Fruit fly (Drosophila melanogaster): ENCODE measurements around the gene CG42556.

dm6 chr2L:16848670-16849069, 41.0 kb upstream of the CG42556 start, which contains the start of gene CG13284:
- TF ChIP-seq CG14711 (tag; optimal IDR thresholded peaks at IDR 0.05), result no peak
- TF ChIP-seq kay (GFP tag; ENCODE audit: borderline replicate concordance), result no peak
- no peak for TF ChIP-seq bab1 (GFP tag; optimal IDR thresholded peaks at IDR 0.05)
- TF ChIP-seq toe (GFP tag; optimal IDR thresholded peaks at IDR 0.05), result no peak
- no peak for TF ChIP-seq CG33017 (tag; optimal IDR thresholded peaks at IDR 0.05)
- TF ChIP-seq ovo (GFP tag; optimal IDR thresholded peaks at IDR 0.05), result no peak
- no peak for TF ChIP-seq CG11617 (GFP tag; optimal IDR thresholded peaks at IDR 0.05)

Measured in whole organism, adult.